Fruit fly (Drosophila melanogaster): Measurements from ENCODE around the gene Alg10.

Alg10 gene

DNA sequence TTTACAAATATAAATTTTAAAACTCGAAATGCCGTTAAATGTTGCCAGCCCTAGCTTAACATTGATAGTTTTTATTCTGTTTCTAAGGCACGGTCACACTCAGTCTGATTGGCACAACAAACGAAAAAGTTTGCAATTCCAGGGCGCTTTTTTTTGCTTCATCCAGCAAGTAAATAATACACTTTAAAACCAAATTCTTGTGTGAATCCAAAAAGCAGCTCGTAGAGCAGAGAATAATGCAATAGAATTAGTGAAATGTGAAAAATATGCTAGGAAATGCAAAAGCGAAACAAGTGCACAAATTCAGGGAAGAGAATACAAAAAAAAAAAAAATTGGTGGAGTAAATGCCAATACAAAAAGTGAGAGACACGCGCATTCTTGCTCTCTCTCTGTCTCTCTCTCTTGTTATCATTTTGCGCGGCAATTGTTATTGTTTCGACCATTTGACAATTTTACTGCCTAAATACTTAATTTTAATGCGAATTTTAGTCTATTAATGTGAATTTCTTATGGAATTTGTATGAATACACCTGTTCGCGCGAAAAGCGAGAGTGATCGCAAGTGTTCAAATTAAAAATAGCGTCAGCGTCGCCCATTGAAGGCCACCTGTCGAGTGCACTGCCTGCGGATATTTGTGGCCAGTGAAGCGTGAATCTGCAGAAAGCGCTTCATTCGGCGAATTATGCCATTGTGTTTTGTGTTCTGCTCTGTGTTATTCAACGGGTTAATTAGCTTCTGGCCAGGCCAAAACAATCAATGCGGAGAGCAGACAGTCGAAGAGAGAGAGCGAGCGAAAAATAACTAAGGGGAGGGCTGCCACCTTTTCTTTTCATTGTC, 49.9 kb downstream of the Alg10 start, which contains the start of gene CG42671 (continued):
- TF ChIP-seq grn (GFP tag; optimal IDR thresholded peaks at IDR 0.05) (no peak), CG32772 (GFP tag; IDR thresholded peaks at IDR 0.05) (peak; percentile 53; the same call in 1 of the 2 replicates), CG10654 (GFP tag; optimal IDR thresholded peaks at IDR 0.05) (no peak), pros (GFP tag; optimal IDR thresholded peaks at IDR 0.05) (no peak), CG11696 (GFP tag; IDR thresholded peaks at IDR 0.05) (no peak), crc (GFP tag; optimal IDR thresholded peaks at IDR 0.05) (no peak), Hand (GFP tag; optimal IDR thresholded peaks at IDR 0.05) (no peak), CG12391 (tag; optimal IDR thresholded peaks at IDR 0.05) (peak; percentile 28), dan (GFP tag; IDR thresholded peaks at IDR 0.05) (no peak), bowl (GFP tag; IDR thresholded peaks at IDR 0.05) (no peak), Blimp-1 (GFP tag; optimal IDR thresholded peaks at IDR 0.05) (no peak), CG17829 (tag; optimal IDR thresholded peaks at IDR 0.05) (peak; percentile 6), maf-S (GFP tag; optimal IDR thresholded peaks at IDR 0.05) (no peak), CG3847 (GFP tag; IDR thresholded peaks at IDR 0.05) (no peak), CG16813 (GFP tag; IDR thresholded peaks at IDR 0.05; ENCODE audit: partially characterized antibody) (no peak), Aef1 (GFP tag; IDR thresholded peaks at IDR 0.05) (no peak), CG12942 (GFP tag; optimal IDR thresholded peaks at IDR 0.05) (no peak), cwo (GFP tag; optimal IDR thresholded peaks at IDR 0.05) (no peak), CG15269 (tag; optimal IDR thresholded peaks at IDR 0.05) (peak; percentile 12), CG8478 (optimal IDR thresholded peaks at IDR 0.05) (no peak), ttk (GFP tag; IDR thresholded peaks at IDR 0.05) (no peak), Dfd (GFP tag; optimal IDR thresholded peaks at IDR 0.05) (no peak), CG7357 (GFP tag; IDR thresholded peaks at IDR 0.05) (no peak), wdn (GFP tag; IDR thresholded peaks at IDR 0.05) (no peak), CG2120 (GFP tag; optimal IDR thresholded peaks at IDR 0.05) (no peak), CG14014 (GFP tag; IDR thresholded peaks at IDR 0.05) (no peak), MESR4 (GFP tag; optimal IDR thresholded peaks at IDR 0.05) (peak; percentile 8), MBD-R2 (GFP tag; IDR thresholded peaks at IDR 0.05) (no peak), CG7987 (GFP tag; optimal IDR thresholded peaks at IDR 0.05) (no peak), CG3726 (GFP tag; IDR thresholded peaks at IDR 0.05) (no peak), pho (GFP tag; optimal IDR thresholded peaks at IDR 0.05) (no peak), CG4854 (GFP tag; optimal IDR thresholded peaks at IDR 0.05) (no peak), CG17186 (GFP tag; optimal IDR thresholded peaks at IDR 0.05) (no peak), chinmo (GFP tag; IDR thresholded peaks at IDR 0.05; ENCODE audit: partially characterized antibody) (peak; percentile 63; the same call in 2 of the 4 replicates), CG10366 (GFP tag; IDR thresholded peaks at IDR 0.05) (no peak), Vsx1 (GFP tag; optimal IDR thresholded peaks at IDR 0.05) (peak; percentile 93), CG11560 (tag; IDR thresholded peaks at IDR 0.05) (no peak), twi (tag; optimal IDR thresholded peaks at IDR 0.05) (no peak), CG12071 (GFP tag; optimal IDR thresholded peaks at IDR 0.05) (no peak), toy (GFP tag; IDR thresholded peaks at IDR 0.05) (no peak), Lpt (GFP tag; optimal IDR thresholded peaks at IDR 0.05) (no peak), CG6683 (GFP tag; optimal IDR thresholded peaks at IDR 0.05) (no peak), caup (GFP tag; optimal IDR thresholded peaks at IDR 0.05; ENCODE audit: severe bottlenecking) (no peak), run (tag; optimal IDR thresholded peaks at IDR 0.05) (no peak), so (GFP tag; IDR thresholded peaks at IDR 0.05) (no peak), CG15011 (GFP tag; optimal IDR thresholded peaks at IDR 0.05) (no peak), fd96Cb (tag; optimal IDR thresholded peaks at IDR 0.05) (no peak), org-1 (GFP tag; optimal IDR thresholded peaks at IDR 0.05) (no peak), sens (GFP tag) (peak; percentile 25), ems (GFP tag; optimal IDR thresholded peaks at IDR 0.05) (no peak), Tbp (GFP tag; optimal IDR thresholded peaks at IDR 0.05) (no peak)

Data from whole organism, embryonic.